Worm (Caenorhabditis elegans): ENCODE data around the gene F33E11.2.

Gene F33E11.2

DNA sequence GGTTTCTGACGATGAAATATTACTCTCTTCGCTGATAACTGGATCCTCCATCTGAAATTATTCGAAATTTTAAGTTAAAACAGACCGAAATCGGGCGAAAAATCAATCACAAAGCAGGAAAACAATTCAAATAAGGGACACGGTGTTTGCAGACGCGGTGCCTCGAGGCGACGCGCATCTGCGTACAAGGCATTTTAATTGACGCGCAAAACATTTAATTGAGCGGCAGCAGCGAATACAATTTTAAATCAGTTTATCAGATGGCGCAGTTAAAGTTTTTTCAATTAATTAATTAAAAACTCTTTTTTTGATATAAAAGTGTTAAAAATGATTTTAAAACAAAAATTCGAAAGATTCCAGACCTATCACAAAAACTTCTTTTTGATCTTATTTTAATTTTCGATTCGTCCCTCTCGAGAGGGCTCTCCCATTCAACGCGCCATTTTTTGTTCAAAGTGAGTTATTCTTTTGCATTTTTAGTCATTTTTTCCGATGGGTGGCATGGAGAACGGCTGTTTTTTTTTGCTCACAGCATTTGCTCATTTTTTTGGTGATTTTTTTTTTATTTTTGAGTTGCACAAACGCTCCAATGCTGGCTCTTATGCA is 13.8 kb downstream of the F33E11.2 start, which contains the start of gene phf-10:
Gene phf-10 (minus strand): TSS at position 81 of the 606 bp plus-strand sequence.
- TF ChIP-seq unc-62 (GFP tag; optimal IDR thresholded peaks at IDR 0.05) = no peak

- TF ChIP-seq unc-62 (GFP tag; optimal IDR thresholded peaks at IDR 0.05) = no peak
Measured at ce11 chrV:312421-312820, 14.7 kb downstream of the F33E11.2 start, which contains the start of gene nhr-15. nhr-15 (plus strand) TSS chrV:312721.

DNA sequence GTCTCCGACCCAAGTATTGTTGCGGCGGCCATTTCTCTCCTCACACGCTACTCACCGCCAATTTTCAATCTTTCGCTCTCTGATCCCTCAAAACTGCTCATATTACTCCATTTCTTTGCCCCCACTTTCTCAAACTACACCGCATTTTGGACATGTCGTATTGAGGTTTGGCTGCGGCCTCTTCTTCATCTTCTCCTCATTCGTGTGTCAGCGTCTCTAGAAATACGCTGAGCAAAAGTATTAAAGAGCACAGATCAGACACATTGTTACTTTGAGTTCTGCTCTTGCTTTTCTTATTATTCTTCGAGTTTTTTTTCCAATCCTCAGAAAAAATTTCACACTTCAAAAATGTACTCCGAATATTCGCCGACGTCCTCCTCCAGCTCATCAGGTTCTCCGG is 22.3 kb downstream of the F33E11.2 start:
- no peak for TF ChIP-seq unc-62 (GFP tag; optimal IDR thresholded peaks at IDR 0.05)

ce11 chrV:330625-331024 is 32.9 kb downstream of the F33E11.2 start, which contains the start of gene abt-4:
abt-4 (minus strand) TSS chrV:330725.
- no peak for TF ChIP-seq unc-62 (GFP tag; optimal IDR thresholded peaks at IDR 0.05)

DNA sequence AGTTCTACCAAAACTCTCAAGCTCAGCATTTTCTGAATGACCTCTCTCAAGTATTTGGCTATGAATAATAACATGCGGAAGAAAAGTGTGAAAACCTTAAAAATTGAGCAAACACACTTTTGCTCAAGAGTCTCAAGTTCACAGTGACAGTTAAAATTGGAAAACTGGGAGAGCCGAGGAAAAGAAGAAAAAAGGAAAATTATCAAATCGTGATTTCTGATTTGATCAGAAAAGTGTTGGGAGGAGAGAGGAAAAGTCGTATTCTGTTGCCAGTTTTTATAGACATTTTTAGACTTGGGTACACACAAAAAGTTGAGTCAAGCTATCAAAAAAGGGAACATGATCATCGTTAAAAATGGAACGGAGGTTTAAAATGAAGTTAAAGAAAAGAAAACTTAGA is 33.5 kb downstream of the F33E11.2 start:
- no peak for TF ChIP-seq unc-62 (GFP tag; optimal IDR thresholded peaks at IDR 0.05)

- no peak for TF ChIP-seq unc-62 (GFP tag; optimal IDR thresholded peaks at IDR 0.05)
Measured at ce11 chrV:332585-332984, 34.8 kb downstream of the F33E11.2 start.

ce11 chrV:333713-334112 is 36.0 kb downstream of the F33E11.2 start:
- no peak for TF ChIP-seq unc-62 (GFP tag; optimal IDR thresholded peaks at IDR 0.05)

DNA sequence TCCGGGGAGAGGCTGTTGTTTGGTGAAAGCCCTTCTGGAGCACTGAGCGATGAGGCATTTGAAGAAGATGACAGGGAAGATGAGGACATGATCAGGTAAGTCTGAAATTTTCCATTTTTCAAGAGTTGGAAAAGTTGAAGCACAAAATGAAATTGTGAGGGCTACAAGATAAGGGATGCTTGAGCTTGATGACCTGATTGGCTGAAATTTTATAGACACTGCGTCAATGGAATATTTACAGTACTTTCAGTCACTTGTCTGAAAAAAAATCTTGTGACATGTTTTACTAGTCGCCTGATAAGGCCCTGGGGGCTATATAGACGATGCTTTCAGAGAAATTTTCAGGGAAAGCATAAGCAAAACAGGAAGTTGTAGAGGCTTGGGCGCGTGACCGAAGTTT is 38.6 kb downstream of the F33E11.2 start, which contains the start of gene dmd-8:
Gene dmd-8 (minus strand): TSS at position 101 of the 400 bp plus-strand sequence.
- TF ChIP-seq unc-62 (GFP tag; optimal IDR thresholded peaks at IDR 0.05) = no peak

ce11 chrV:342346-342745 is 44.6 kb downstream of the F33E11.2 start:
- TF ChIP-seq unc-62 (GFP tag; optimal IDR thresholded peaks at IDR 0.05) = no peak

DNA sequence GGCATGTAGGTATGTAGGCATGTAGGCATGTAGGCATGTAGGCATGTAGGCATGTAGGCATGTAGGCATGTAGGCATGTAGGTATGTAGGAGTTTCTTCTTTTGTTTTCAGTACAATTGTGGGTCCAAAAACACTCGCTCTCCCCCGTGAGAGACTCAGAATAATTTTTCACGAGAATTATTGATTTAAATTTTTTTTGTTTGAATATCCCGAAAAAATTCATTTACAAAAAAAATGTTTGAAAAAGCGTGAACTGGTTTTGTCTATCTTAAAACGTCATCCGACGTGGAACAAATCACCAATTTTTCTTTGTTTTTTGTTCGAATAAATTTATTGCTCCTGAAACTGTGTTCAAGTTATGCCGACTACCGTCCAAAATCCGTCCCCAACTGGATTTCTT is 45.4 kb downstream of the F33E11.2 start, which contains the start of gene wago-10:
Gene wago-10 (plus strand): TSS at position 301 of the 400 bp plus-strand sequence.
- no peak for TF ChIP-seq unc-62 (GFP tag; optimal IDR thresholded peaks at IDR 0.05)

- TF ChIP-seq unc-62 (GFP tag; optimal IDR thresholded peaks at IDR 0.05) = no peak
Measured at ce11 chrV:343546-343945, 45.8 kb downstream of the F33E11.2 start.

DNA sequence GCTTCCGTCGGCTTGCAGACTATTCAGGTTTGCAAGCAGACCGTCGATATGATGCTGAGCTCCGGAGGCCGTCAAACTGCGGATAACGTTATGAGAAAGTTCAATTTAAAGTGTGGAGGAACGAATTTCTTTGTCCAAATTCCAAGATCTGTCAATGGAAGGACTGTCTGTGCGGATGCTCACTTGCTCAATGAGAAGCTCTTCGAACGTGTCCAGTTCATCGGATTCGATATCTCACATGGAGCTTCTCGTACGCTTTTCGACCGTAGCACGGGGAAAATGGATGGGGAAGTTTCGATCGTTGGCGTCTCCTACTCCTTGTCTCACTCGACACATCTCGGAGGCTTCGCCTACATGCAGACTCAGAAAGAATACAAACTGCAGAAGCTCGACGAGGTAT is 48.3 kb downstream of the F33E11.2 start:
- no peak for TF ChIP-seq unc-62 (GFP tag; optimal IDR thresholded peaks at IDR 0.05)

DNA sequence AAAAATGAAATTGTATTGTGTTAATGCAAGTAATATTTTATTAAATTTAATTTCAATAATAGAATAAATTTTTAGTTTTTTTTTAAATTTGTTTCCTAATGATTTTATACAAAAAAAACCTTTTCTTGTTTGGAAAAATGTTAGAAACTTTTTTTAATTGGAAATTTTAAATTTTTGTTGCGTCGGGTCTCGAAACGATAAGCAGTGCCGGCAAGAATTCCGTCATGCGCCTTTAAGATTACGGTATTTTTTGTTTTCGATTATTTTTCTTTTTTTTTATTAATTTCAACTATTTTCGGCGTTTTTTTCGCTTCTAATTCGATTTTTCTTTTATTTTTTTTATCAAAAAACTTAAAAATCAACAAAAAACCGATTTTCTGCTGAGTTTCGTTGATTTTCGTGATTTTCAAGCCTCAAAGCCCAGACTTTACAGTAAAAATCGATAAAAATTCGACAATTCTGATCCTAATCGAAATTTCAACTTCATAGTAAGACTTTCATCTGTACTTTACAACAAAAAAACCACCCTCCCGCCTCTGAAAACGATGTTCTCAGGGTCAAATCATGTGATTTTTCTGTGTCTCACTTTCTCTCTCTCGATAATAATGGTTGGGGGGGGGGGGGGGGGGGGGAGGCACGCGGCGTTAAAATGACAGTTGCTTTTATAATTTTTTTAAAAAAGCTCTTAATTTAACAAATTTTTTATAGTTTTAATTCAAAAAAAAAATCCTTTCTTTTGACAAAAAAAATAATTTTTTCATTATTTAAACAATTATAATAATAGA is 50.0 kb downstream of the F33E11.2 start:
- no peak for TF ChIP-seq unc-62 (GFP tag; optimal IDR thresholded peaks at IDR 0.05)

- TF ChIP-seq unc-62 (GFP tag; optimal IDR thresholded peaks at IDR 0.05) = no peak
Measured at ce11 chrV:349054-349453, 51.3 kb downstream of the F33E11.2 start, which contains the start of gene atg-9. atg-9 (plus strand) TSS chrV:349385.

All from whole organism, dauer.